Fruit fly (Drosophila melanogaster): Measurements from ENCODE around the gene CG10481.

The CG10481 gene

dm6 chr2L:19932523-19932922 lies 40.2 kb upstream of the CG10481 start:
- no peak for TF ChIP-seq Myc (optimal IDR thresholded peaks at IDR 0.05)
- no peak for TF ChIP-seq OdsH (GFP tag; optimal IDR thresholded peaks at IDR 0.05)
- TF ChIP-seq CG9705 (GFP tag; optimal IDR thresholded peaks at IDR 0.05), result no peak
- no peak for TF ChIP-seq Jra (GFP tag; optimal IDR thresholded peaks at IDR 0.05)
- TF ChIP-seq CrebA (GFP tag; optimal IDR thresholded peaks at IDR 0.05; ENCODE audit: borderline replicate concordance), result no peak
- no peak for TF ChIP-seq sv (GFP tag; optimal IDR thresholded peaks at IDR 0.05)
- no peak for TF ChIP-seq lola (GFP tag; optimal IDR thresholded peaks at IDR 0.05)
- TF ChIP-seq br (GFP tag; optimal IDR thresholded peaks at IDR 0.05), result no peak
- TF ChIP-seq HLH106 (tag; optimal IDR thresholded peaks at IDR 0.05), result no peak
- TF ChIP-seq Hnf4 (GFP tag; optimal IDR thresholded peaks at IDR 0.05), result no peak
- TF ChIP-seq jim (GFP tag; optimal IDR thresholded peaks at IDR 0.05), result no peak
- TF ChIP-seq Sp1 (GFP tag; optimal IDR thresholded peaks at IDR 0.05), result no peak
- no peak for TF ChIP-seq tai (GFP tag; optimal IDR thresholded peaks at IDR 0.05)

- no peak for TF ChIP-seq brk (GFP tag; optimal IDR thresholded peaks at IDR 0.05)
- no peak for TF ChIP-seq usp (GFP tag; optimal IDR thresholded peaks at IDR 0.05)
- no peak for TF ChIP-seq br (GFP tag; optimal IDR thresholded peaks at IDR 0.05)
- no peak for TF ChIP-seq pan (optimal IDR thresholded peaks at IDR 0.05)
- TF ChIP-seq psq (GFP tag; optimal IDR thresholded peaks at IDR 0.05), result no peak
- no peak for TF ChIP-seq sv (GFP tag; optimal IDR thresholded peaks at IDR 0.05)
- no peak for TF ChIP-seq tai (GFP tag; optimal IDR thresholded peaks at IDR 0.05)
- no peak for TF ChIP-seq dl (GFP tag; optimal IDR thresholded peaks at IDR 0.05; ENCODE audit: insufficient read depth in 1 of 2, partially characterized antibody in 2 of 2)
- TF ChIP-seq Dif (GFP tag; optimal IDR thresholded peaks at IDR 0.05; ENCODE audit: partially characterized antibody), result no peak
- peak in 1 of 2 experiments; percentile 9 for TF ChIP-seq foxo (GFP tag; optimal IDR thresholded peaks at IDR 0.05)
- TF ChIP-seq rgr (GFP tag; optimal IDR thresholded peaks at IDR 0.05), result no peak
- no peak for TF ChIP-seq CG9705 (GFP tag; optimal IDR thresholded peaks at IDR 0.05)
- TF ChIP-seq lola (GFP tag; optimal IDR thresholded peaks at IDR 0.05), result no peak
- no peak for TF ChIP-seq sage (GFP tag; optimal IDR thresholded peaks at IDR 0.05)
- peak; percentile 1 for TF ChIP-seq h (GFP tag; optimal IDR thresholded peaks at IDR 0.05)
- no peak for TF ChIP-seq Mio (GFP tag; optimal IDR thresholded peaks at IDR 0.05)
Measured at dm6 chr2L:19930102-19930501, 37.8 kb upstream of the CG10481 start.

- TF ChIP-seq brk (GFP tag; optimal IDR thresholded peaks at IDR 0.05) (no peak), br (GFP tag; optimal IDR thresholded peaks at IDR 0.05) (no peak), foxo (GFP tag; optimal IDR thresholded peaks at IDR 0.05) (no peak), N (GFP tag; optimal IDR thresholded peaks at IDR 0.05) (no peak), ey (GFP tag; optimal IDR thresholded peaks at IDR 0.05) (no peak), Sp1 (GFP tag; optimal IDR thresholded peaks at IDR 0.05) (no peak), OdsH (GFP tag; optimal IDR thresholded peaks at IDR 0.05) (no peak)
Measured at dm6 chr2L:19923786-19924185, 31.4 kb upstream of the CG10481 start.

dm6 chr2L:19917860-19918259 lies 25.5 kb upstream of the CG10481 start:
- TF ChIP-seq Mio (GFP tag; optimal IDR thresholded peaks at IDR 0.05) (no peak), Dif (GFP tag; optimal IDR thresholded peaks at IDR 0.05; ENCODE audit: partially characterized antibody) (no peak), Abd-B (GFP tag; optimal IDR thresholded peaks at IDR 0.05) (no peak), sage (GFP tag; optimal IDR thresholded peaks at IDR 0.05) (no peak), HLH106 (tag; optimal IDR thresholded peaks at IDR 0.05) (no peak), Jra (GFP tag; optimal IDR thresholded peaks at IDR 0.05) (no peak), tai (GFP tag; optimal IDR thresholded peaks at IDR 0.05) (no peak), h (GFP tag; optimal IDR thresholded peaks at IDR 0.05) (no peak), Hnf4 (GFP tag; optimal IDR thresholded peaks at IDR 0.05) (no peak), N (GFP tag; optimal IDR thresholded peaks at IDR 0.05) (no peak), Hr78 (GFP tag; optimal IDR thresholded peaks at IDR 0.05) (no peak), psq (GFP tag; optimal IDR thresholded peaks at IDR 0.05) (no peak), brk (GFP tag; optimal IDR thresholded peaks at IDR 0.05) (no peak), GATAd (GFP tag; optimal IDR thresholded peaks at IDR 0.05) (no peak), OdsH (GFP tag; optimal IDR thresholded peaks at IDR 0.05) (no peak), Sp1 (GFP tag; optimal IDR thresholded peaks at IDR 0.05) (no peak), rgr (GFP tag; optimal IDR thresholded peaks at IDR 0.05) (no peak)

- no peak for TF ChIP-seq psq (GFP tag; optimal IDR thresholded peaks at IDR 0.05)
- no peak for TF ChIP-seq Abd-B (GFP tag; optimal IDR thresholded peaks at IDR 0.05)
- TF ChIP-seq sage (GFP tag; optimal IDR thresholded peaks at IDR 0.05), result no peak
- TF ChIP-seq tai (GFP tag; optimal IDR thresholded peaks at IDR 0.05), result no peak
- TF ChIP-seq br (GFP tag; optimal IDR thresholded peaks at IDR 0.05), result no peak
- no peak for TF ChIP-seq Dfd (GFP tag; optimal IDR thresholded peaks at IDR 0.05)
- TF ChIP-seq h (GFP tag; optimal IDR thresholded peaks at IDR 0.05), result no peak
- no peak for TF ChIP-seq CG9705 (GFP tag; optimal IDR thresholded peaks at IDR 0.05)
Measured at dm6 chr2L:19916982-19917381, 24.6 kb upstream of the CG10481 start.

All from whole organism, wandering third instar larva.